Worm (Caenorhabditis elegans): ENCODE data around the gene C43F9.4.

C43F9.4 gene

DNA sequence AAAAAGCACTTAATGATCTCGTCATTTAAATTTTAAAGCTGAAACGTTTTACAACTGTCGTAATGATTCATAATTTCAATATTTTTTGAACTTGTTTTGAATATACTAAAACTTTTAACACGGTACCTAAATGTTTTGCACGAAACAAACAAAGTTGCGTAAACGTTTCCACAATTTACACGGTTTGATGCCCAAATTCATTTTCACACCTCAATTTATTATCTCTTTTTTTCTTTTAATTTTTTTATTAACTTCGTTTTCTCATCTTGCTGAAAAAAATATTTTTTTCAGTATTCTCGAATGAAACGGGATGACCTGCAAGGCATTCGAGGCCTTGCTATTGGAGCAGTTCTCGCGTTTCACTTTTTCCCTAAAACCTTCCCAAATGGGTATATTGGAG, 4.7 kb downstream of the C43F9.4 start, which contains the start of gene oac-8:
Gene oac-8, plus strand, starts transcription at position 301 of the 400 bp plus-strand sequence.
- no peak for TF ChIP-seq nhr-11 (tag; optimal IDR thresholded peaks at IDR 0.05)
- no peak for TF ChIP-seq R02D3.7 (tag; optimal IDR thresholded peaks at IDR 0.05)
- TF ChIP-seq ztf-1 (GFP tag; conservative IDR thresholded peaks at IDR 0.05), result no peak
- TF ChIP-seq elt-3 (tag; optimal IDR thresholded peaks at IDR 0.05), result no peak
- TF ChIP-seq mab-5 (tag; optimal IDR thresholded peaks at IDR 0.05), result no peak
- no peak for TF ChIP-seq snpc-4 (tag; optimal IDR thresholded peaks at IDR 0.05)

DNA sequence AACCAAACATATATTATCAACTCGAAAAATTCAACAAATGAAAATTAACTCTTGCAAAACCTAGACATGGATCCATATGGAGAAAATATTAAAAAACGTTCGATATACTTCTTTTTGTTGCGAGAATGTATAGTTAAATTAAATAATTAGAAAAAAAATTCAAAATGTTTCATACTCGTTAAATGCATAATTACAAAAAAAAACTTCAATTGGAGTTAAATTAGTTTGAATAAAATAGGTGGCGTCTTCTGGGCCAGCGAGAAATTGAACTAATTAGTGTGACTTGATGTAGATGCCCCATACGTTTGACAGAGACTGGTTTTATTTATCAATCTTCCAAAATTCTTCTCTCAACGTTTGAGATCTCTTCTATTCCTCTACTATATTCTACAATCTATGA, 10.6 kb downstream of the C43F9.4 start, which contains the start of gene lgc-43:
Gene lgc-43, plus strand, starts transcription at position 301 of the 400 bp plus-strand sequence.
- TF ChIP-seq mab-5 (tag; optimal IDR thresholded peaks at IDR 0.05) (no peak), nhr-237 (tag; optimal IDR thresholded peaks at IDR 0.05) (no peak), ceh-16 (tag; optimal IDR thresholded peaks at IDR 0.05) (no peak), skn-1 (tag; optimal IDR thresholded peaks at IDR 0.05) (no peak), ZK546.5 (tag; optimal IDR thresholded peaks at IDR 0.05) (no peak), crh-2 (tag; optimal IDR thresholded peaks at IDR 0.05) (no peak), F13H6.1 (tag; optimal IDR thresholded peaks at IDR 0.05) (no peak), alr-1 (tag; optimal IDR thresholded peaks at IDR 0.05) (no peak), nhr-129 (tag; optimal IDR thresholded peaks at IDR 0.05) (no peak), blmp-1 (tag; optimal IDR thresholded peaks at IDR 0.05; ENCODE audit: insufficient read depth) (no peak), zag-1 (tag; optimal IDR thresholded peaks at IDR 0.05) (no peak), nhr-23 (tag; optimal IDR thresholded peaks at IDR 0.05) (no peak), C34F6.9 (tag; optimal IDR thresholded peaks at IDR 0.05) (no peak), egl-27 (tag; optimal IDR thresholded peaks at IDR 0.05) (no peak), elt-3 (tag; optimal IDR thresholded peaks at IDR 0.05) (no peak), ama-1 (optimal IDR thresholded peaks at IDR 0.05) (no peak), elt-1 (tag; optimal IDR thresholded peaks at IDR 0.05) (no peak), sma-9 (GFP tag; optimal IDR thresholded peaks at IDR 0.05) (no peak), sma-9 (tag; optimal IDR thresholded peaks at IDR 0.05) (no peak), lsy-2 (tag; optimal IDR thresholded peaks at IDR 0.05) (no peak)

DNA sequence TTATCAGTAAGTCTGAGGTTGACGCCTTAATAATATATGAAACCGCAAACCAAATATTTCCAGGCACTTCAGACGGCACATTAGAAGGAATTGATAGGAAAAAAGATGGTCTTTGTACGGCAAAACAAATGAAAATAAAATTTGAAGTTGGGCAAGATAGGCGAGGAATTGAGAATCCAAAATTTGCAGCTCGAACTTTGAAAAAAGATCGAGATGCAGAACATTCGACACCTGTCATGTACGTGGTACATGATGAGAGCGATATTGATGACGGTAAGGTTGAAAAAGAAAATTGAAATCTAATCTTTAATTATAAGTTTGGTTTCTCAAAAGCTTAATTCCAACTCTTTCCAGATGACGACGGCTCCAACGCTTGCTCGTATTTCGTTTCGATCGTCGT, 11.4 kb downstream of the C43F9.4 start:
- TF ChIP-seq sma-9 (GFP tag; optimal IDR thresholded peaks at IDR 0.05), result no peak
- TF ChIP-seq sma-9 (tag; optimal IDR thresholded peaks at IDR 0.05), result no peak
- no peak for TF ChIP-seq nhr-12 (tag; optimal IDR thresholded peaks at IDR 0.05)
- no peak for TF ChIP-seq mbf-1 (tag; optimal IDR thresholded peaks at IDR 0.05)
- TF ChIP-seq unc-62 (GFP tag; optimal IDR thresholded peaks at IDR 0.05), result no peak
- TF ChIP-seq ceh-82 (tag; optimal IDR thresholded peaks at IDR 0.05), result no peak
- TF ChIP-seq ztf-11 (tag; optimal IDR thresholded peaks at IDR 0.05), result no peak
- no peak for TF ChIP-seq crh-2 (tag; optimal IDR thresholded peaks at IDR 0.05)
- no peak for TF ChIP-seq lin-13 (GFP tag; optimal IDR thresholded peaks at IDR 0.05)
- no peak for TF ChIP-seq ama-1 (optimal IDR thresholded peaks at IDR 0.05)
- no peak for TF ChIP-seq ztf-4 (tag; optimal IDR thresholded peaks at IDR 0.05)
- TF ChIP-seq lsy-2 (tag; optimal IDR thresholded peaks at IDR 0.05), result no peak
- TF ChIP-seq unc-39 (tag; optimal IDR thresholded peaks at IDR 0.05), result no peak
- no peak for TF ChIP-seq lin-39 (tag; optimal IDR thresholded peaks at IDR 0.05)
- TF ChIP-seq dmd-4 (tag; optimal IDR thresholded peaks at IDR 0.05), result no peak
- no peak for TF ChIP-seq ztf-1 (GFP tag; conservative IDR thresholded peaks at IDR 0.05)
- TF ChIP-seq F13H6.1 (tag; optimal IDR thresholded peaks at IDR 0.05), result no peak
- no peak for TF ChIP-seq skn-1 (tag; optimal IDR thresholded peaks at IDR 0.05)

ce11 chrIV:10576624-10577023, 12.3 kb downstream of the C43F9.4 start:
- TF ChIP-seq lsy-2 (tag; optimal IDR thresholded peaks at IDR 0.05) (no peak), nhr-25 (tag; optimal IDR thresholded peaks at IDR 0.05) (peak; percentile 10), fos-1 (tag; optimal IDR thresholded peaks at IDR 0.05) (peak; percentile 21), snpc-4 (tag; optimal IDR thresholded peaks at IDR 0.05) (no peak)

DNA sequence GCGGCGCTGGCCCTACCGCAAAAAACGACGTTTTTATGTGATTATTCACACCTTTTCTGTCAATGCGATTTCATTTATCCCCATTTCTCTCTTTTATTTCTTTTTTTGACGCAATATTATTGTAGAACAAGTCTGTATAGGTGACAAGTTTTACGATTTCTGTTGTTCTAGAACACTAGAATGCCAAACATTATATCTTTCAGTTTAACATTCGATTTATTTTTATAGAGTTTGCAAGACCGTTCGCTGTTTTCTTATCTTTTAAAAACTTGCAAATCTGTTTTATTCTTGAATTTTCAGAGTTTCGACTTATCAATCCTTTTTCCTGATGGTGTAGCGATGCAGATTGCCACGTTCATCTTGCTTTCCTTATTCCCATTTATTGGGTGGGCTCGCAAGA, 12.9 kb downstream of the C43F9.4 start, which contains the start of gene efn-2:
Gene efn-2, plus strand, starts transcription at position 301 of the 400 bp plus-strand sequence.
- no peak for TF ChIP-seq mab-5 (tag; optimal IDR thresholded peaks at IDR 0.05)
- TF ChIP-seq elt-1 (tag; optimal IDR thresholded peaks at IDR 0.05), result no peak
- TF ChIP-seq blmp-1 (tag; optimal IDR thresholded peaks at IDR 0.05; ENCODE audit: insufficient read depth), result no peak
- TF ChIP-seq skn-1 (tag; optimal IDR thresholded peaks at IDR 0.05), result no peak
- TF ChIP-seq mbf-1 (tag; optimal IDR thresholded peaks at IDR 0.05), result no peak
- TF ChIP-seq nhr-21 (tag; optimal IDR thresholded peaks at IDR 0.05), result no peak
- TF ChIP-seq alr-1 (tag; optimal IDR thresholded peaks at IDR 0.05), result no peak
- no peak for TF ChIP-seq dmd-4 (tag; optimal IDR thresholded peaks at IDR 0.05)
- TF ChIP-seq nhr-11 (tag; optimal IDR thresholded peaks at IDR 0.05), result no peak
- TF ChIP-seq fos-1 (tag; optimal IDR thresholded peaks at IDR 0.05), result no peak
- no peak for TF ChIP-seq mdl-1 (tag; optimal IDR thresholded peaks at IDR 0.05)
- no peak for TF ChIP-seq nhr-23 (tag; optimal IDR thresholded peaks at IDR 0.05)
- no peak for TF ChIP-seq sma-9 (GFP tag; optimal IDR thresholded peaks at IDR 0.05)
- no peak for TF ChIP-seq sma-9 (tag; optimal IDR thresholded peaks at IDR 0.05)
